Worm (Caenorhabditis elegans) whole organism, L2 larva: ENCODE data around the gene str-61.

ENCODE experiments used
- aly-2 ChIP-seq: fragments of 150-350 bp; optimal IDR thresholded peaks from 2 replicates; lab custom pipeline; 2014; ENCODE audit warnings: missing biosample characterization, missing genetic modification characterization
- blmp-1 ChIP-seq: sonication (generic microtip); optimal IDR thresholded peaks from 2 replicates; lab custom pipeline; 2017; ENCODE audit warnings: missing genetic modification characterization, mild to moderate bottlenecking, missing compliant biosample characterization, antibody characterized with exemption, moderate library complexity; ENCODE audit not compliant: insufficient read depth
- elt-3 ChIP-seq: sonication (generic microtip); optimal IDR thresholded peaks from 2 replicates; lab custom pipeline; 2017; ENCODE audit warnings: missing biosample characterization, missing genetic modification characterization
- fos-1 ChIP-seq: fragments of 150-350 bp; optimal IDR thresholded peaks from 2 replicates; lab custom pipeline; 2014; ENCODE audit warnings: missing biosample characterization, missing genetic modification characterization
- nhr-11 ChIP-seq: fragments of 150-350 bp; optimal IDR thresholded peaks from 2 replicates; lab custom pipeline; 2014; ENCODE audit warnings: missing biosample characterization, missing genetic modification characterization
- nhr-12 ChIP-seq: fragments of 150-350 bp; optimal IDR thresholded peaks from 2 replicates; lab custom pipeline; 2014; ENCODE audit warnings: missing biosample characterization, missing genetic modification characterization
- nhr-25 ChIP-seq: fragments of 150-350 bp; sonication (generic microtip); optimal IDR thresholded peaks from 3 replicates; lab custom pipeline; 2014; ENCODE audit warnings: missing biosample characterization, missing genetic modification characterization
- skn-1 ChIP-seq: sonication (generic microtip); optimal IDR thresholded peaks from 2 replicates; lab custom pipeline; 2017; ENCODE audit warnings: missing biosample characterization, missing genetic modification characterization
- snpc-4 ChIP-seq: fragments of 150-350 bp; optimal IDR thresholded peaks from 2 replicates; lab custom pipeline; 2014; ENCODE audit warnings: missing biosample characterization, missing genetic modification characterization
- unc-39 ChIP-seq: fragments of 150-350 bp; optimal IDR thresholded peaks from 2 replicates; lab custom pipeline; 2014; ENCODE audit warnings: missing biosample characterization, missing genetic modification characterization
- zag-1 ChIP-seq: fragments of 150-350 bp; optimal IDR thresholded peaks from 2 replicates; lab custom pipeline; 2014; ENCODE audit warnings: missing biosample characterization, missing genetic modification characterization

DNA sequence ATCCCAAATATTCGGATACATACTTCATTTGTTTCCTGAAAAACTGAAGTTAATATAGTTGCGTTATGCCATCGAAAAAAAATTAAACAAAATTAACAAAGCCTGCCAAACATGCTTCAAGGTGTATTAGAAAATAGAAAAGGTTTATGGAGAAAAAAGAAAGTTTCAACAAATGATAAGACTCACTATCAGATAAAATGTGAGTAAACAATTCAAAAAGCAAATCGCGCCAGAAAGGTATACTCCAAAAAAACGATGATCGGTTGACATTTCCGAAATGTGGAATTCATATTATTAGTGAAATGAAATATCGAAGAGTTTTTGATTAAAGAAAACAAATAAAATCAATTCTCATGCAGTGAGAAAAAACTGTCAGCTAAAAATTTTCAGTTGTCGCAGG, 50.2 kb downstream of the str-61 start, which contains the start of gene Y70C5A.3:
- TF ChIP-seq nhr-25 (tag; lab: Kevin White, UChicago) = no peak
- TF ChIP-seq aly-2 (tag; lab: Kevin White, UChicago) = no peak
- no peak for TF ChIP-seq nhr-12 (tag; lab: Kevin White, UChicago)
- TF ChIP-seq nhr-11 (tag; lab: Kevin White, UChicago) = no peak
- TF ChIP-seq fos-1 (tag; lab: Kevin White, UChicago) = peak; percentile 22
- no peak for TF ChIP-seq unc-39
- no peak for TF ChIP-seq elt-3 (tag; lab: Kevin White, UChicago)
- TF ChIP-seq skn-1 = no peak
- TF ChIP-seq blmp-1 (tag; lab: Kevin White, UChicago) = no peak
- no peak for TF ChIP-seq zag-1 (tag; lab: Kevin White, UChicago)
- no peak for TF ChIP-seq snpc-4 (tag; lab: Kevin White, UChicago)
